Worm (Caenorhabditis elegans) whole organism, mixed stage, embryonic: ENCODE results near the gene spp-8.

Source experiments
- elt-1 ChIP-seq: sonication (generic microtip); optimal IDR thresholded peaks from 2 replicates; lab custom pipeline; 2017; ENCODE audit warnings: missing genetic modification characterization, mild to moderate bottlenecking, missing compliant biosample characterization, antibody characterized with exemption, moderate library complexity, borderline replicate concordance; ENCODE audit not compliant: insufficient read depth
- elt-3 ChIP-seq: fragments of 150-350 bp; optimal IDR thresholded peaks from 2 replicates; lab custom pipeline; 2014; ENCODE audit warnings: missing biosample characterization, missing genetic modification characterization
- hlh-1 ChIP-seq: fragments of 150-350 bp; optimal IDR thresholded peaks from 2 replicates; lab custom pipeline; 2014; ENCODE audit warnings: missing biosample characterization, missing genetic modification reagents, missing genetic modification characterization
- lin-13 ChIP-seq: fragments of 150-350 bp; optimal IDR thresholded peaks from 2 replicates; lab custom pipeline; 2014; ENCODE audit warnings: missing biosample characterization, missing genetic modification characterization
- mab-5 ChIP-seq: fragments of 150-350 bp; optimal IDR thresholded peaks from 2 replicates; lab custom pipeline; 2014; ENCODE audit warnings: missing biosample characterization, missing genetic modification characterization
- mep-1 ChIP-seq: fragments of 150-350 bp; optimal IDR thresholded peaks from 2 replicates; lab custom pipeline; 2017; ENCODE audit warnings: missing biosample characterization, missing genetic modification reagents, missing genetic modification characterization, inconsistent platforms
- nhr-12 ChIP-seq: fragments of 150-350 bp; optimal IDR thresholded peaks from 2 replicates; lab custom pipeline; 2014; ENCODE audit warnings: missing biosample characterization, missing genetic modification characterization
- nhr-76 ChIP-seq: sonication (generic microtip); optimal IDR thresholded peaks from 2 replicates; lab custom pipeline; 2017; ENCODE audit warnings: missing biosample characterization, missing genetic modification characterization
- sem-2 ChIP-seq: fragments of 200-800 bp; sonication (Bioruptor generic); optimal IDR thresholded peaks from 2 replicates; lab custom pipeline; 2018; ENCODE audit warnings: mild to moderate bottlenecking, missing genetic modification characterization, missing compliant biosample characterization
- snpc-4 ChIP-seq: fragments of 150-350 bp; optimal IDR thresholded peaks from 2 replicates; lab custom pipeline; 2014; ENCODE audit warnings: missing biosample characterization, missing genetic modification characterization
- unc-62 ChIP-seq: fragments of 150-350 bp; optimal IDR thresholded peaks from 2 replicates; lab custom pipeline; 2014; ENCODE audit warnings: missing biosample characterization, missing genetic modification reagents, missing genetic modification characterization

ce11 chrIV:8532024-8532423 is 50.6 kb downstream of the spp-8 start:
- TF ChIP-seq hlh-1 (tag; lab: Kevin White, UChicago) = no peak
- no peak for TF ChIP-seq elt-3 (tag; lab: Kevin White, UChicago)
- no peak for TF ChIP-seq sem-2 (GFP tag; lab: Kevin White, UChicago)
- no peak for TF ChIP-seq snpc-4 (tag; lab: Kevin White, UChicago)
- no peak for TF ChIP-seq lin-13 (tag; lab: Kevin White, UChicago)
- no peak for TF ChIP-seq nhr-76 (tag; lab: Kevin White, UChicago)
- TF ChIP-seq mep-1 = no peak
- no peak for TF ChIP-seq elt-1
- TF ChIP-seq nhr-12 = no peak
- TF ChIP-seq mab-5 (tag; lab: Kevin White, UChicago) = no peak
- TF ChIP-seq unc-62 (GFP tag; lab: Kevin White, UChicago) = no peak
